Worm (Caenorhabditis elegans) whole organism, young adult: ENCODE results near the gene nduf-11.

Source experiments
- B0261.1 ChIP-seq: sonication (generic microtip); optimal IDR thresholded peaks from 2 replicates; lab custom pipeline; 2016; ENCODE audit warnings: mild to moderate bottlenecking, missing genetic modification characterization, moderate library complexity, missing compliant biosample characterization
- C06A6.2 ChIP-seq: fragments of 200-800 bp; sonication (Bioruptor generic); conservative IDR thresholded peaks from 2 replicates; pipeline ENCODE4 v1.3.6; 2022; ENCODE audit warnings: missing genetic modification characterization, missing compliant biosample characterization
- D2030.7 ChIP-seq: fragments of 200-800 bp; sonication (Bioruptor generic); IDR thresholded peaks from 2 replicates; pipeline ENCODE4 v1.3.6; 2022; ENCODE audit warnings: missing genetic modification reagents, missing genetic modification characterization, missing compliant biosample characterization
- F10E7.11 ChIP-seq: sonication (generic microtip); optimal IDR thresholded peaks from 2 replicates; lab custom pipeline; 2017; ENCODE audit warnings: mild to moderate bottlenecking, missing genetic modification characterization, moderate library complexity, missing compliant biosample characterization
- F33H1.4 ChIP-seq: fragments of 200-800 bp; sonication (Bioruptor generic); IDR thresholded peaks from 2 replicates; pipeline ENCODE4 v1.3.6; 2022; ENCODE audit warnings: missing genetic modification reagents, missing genetic modification characterization, missing compliant biosample characterization
- F57A8.1 ChIP-seq: fragments of 200-800 bp; sonication (Bioruptor generic); optimal IDR thresholded peaks from 2 replicates; lab custom pipeline; 2018; ENCODE audit warnings: mild to moderate bottlenecking, missing genetic modification characterization, moderate library complexity, missing compliant biosample characterization
- T07F8.4 ChIP-seq: sonication (generic microtip); optimal IDR thresholded peaks from 2 replicates; lab custom pipeline; 2016; ENCODE audit warnings: mild to moderate bottlenecking, missing genetic modification characterization, moderate library complexity, missing compliant biosample characterization
- T26A5.8 ChIP-seq: sonication (generic microtip); optimal IDR thresholded peaks from 2 replicates; lab custom pipeline; 2016; ENCODE audit warnings: missing genetic modification characterization, missing compliant biosample characterization
- Y56A3A.18 ChIP-seq: fragments of 200-800 bp; sonication (Bioruptor generic); IDR thresholded peaks from 2 replicates; pipeline ENCODE4 v1.3.6; 2022; ENCODE audit warnings: missing genetic modification reagents, missing genetic modification characterization, missing compliant biosample characterization
- ZK185.1 ChIP-seq: sonication (generic microtip); optimal IDR thresholded peaks from 2 replicates; lab custom pipeline; 2016; ENCODE audit warnings: mild to moderate bottlenecking, missing genetic modification characterization, missing compliant biosample characterization; ENCODE audit not compliant: poor library complexity, severe bottlenecking
- attf-5 ChIP-seq: fragments of 200-800 bp; sonication (Bioruptor generic); optimal IDR thresholded peaks from 2 replicates; lab custom pipeline; 2018; ENCODE audit warnings: mild to moderate bottlenecking, missing genetic modification characterization, missing compliant biosample characterization
- attf-6 ChIP-seq: fragments of 200-800 bp; sonication (Bioruptor generic); IDR thresholded peaks from 2 replicates; pipeline ENCODE4 v1.3.6; 2022; ENCODE audit warnings: missing genetic modification reagents, missing genetic modification characterization, missing compliant biosample characterization
- bed-2 ChIP-seq: fragments of 200-800 bp; sonication (Bioruptor generic); IDR thresholded peaks from 2 replicates; pipeline ENCODE4 v1.3.6; 2022; ENCODE audit warnings: missing genetic modification reagents, missing genetic modification characterization, missing compliant biosample characterization
- cebp-1 ChIP-seq, 2 experiments: fragments of 200-800 bp in 1 of 2; sonication (Bioruptor generic) in 1 of 2; sonication (generic microtip) in 1 of 2; IDR thresholded peaks in 1 of 2; optimal IDR thresholded peaks in 1 of 2; 2 replicates each; pipeline versions ENCODE4 v1.3.6 to Lab custom; 2017 to 2022; ENCODE audit warnings: missing compliant biosample characterization in 2 of 2, missing genetic modification characterization in 2 of 2, mild to moderate bottlenecking in 1 of 2, missing genetic modification reagents in 1 of 2, moderate library complexity in 1 of 2
- cebp-2 ChIP-seq: fragments of 200-800 bp; sonication (Bioruptor generic); IDR thresholded peaks from 2 replicates; pipeline ENCODE4 v1.3.6; 2022; ENCODE audit warnings: missing genetic modification characterization, missing compliant biosample characterization
- ceh-40 ChIP-seq: fragments of 200-800 bp; sonication (Bioruptor generic); IDR thresholded peaks from 2 replicates; pipeline ENCODE4 v1.3.6; 2022; ENCODE audit warnings: missing genetic modification characterization, missing compliant biosample characterization
- ceh-91 ChIP-seq: fragments of 200-800 bp; sonication (Bioruptor generic); IDR thresholded peaks from 2 replicates; pipeline ENCODE4 v1.3.6; 2022; ENCODE audit warnings: missing genetic modification reagents, missing genetic modification characterization, missing compliant biosample characterization
- die-1 ChIP-seq: sonication (generic microtip); optimal IDR thresholded peaks from 2 replicates; lab custom pipeline; 2016; ENCODE audit warnings: missing genotype, mild to moderate bottlenecking, missing genetic modification characterization, missing compliant biosample characterization
- efl-1 ChIP-seq: fragments of 150-350 bp; optimal IDR thresholded peaks from 2 replicates; lab custom pipeline; 2014; ENCODE audit warnings: missing biosample characterization, missing genetic modification reagents, missing genetic modification characterization
- egl-44 ChIP-seq: fragments of 200-800 bp; sonication (Bioruptor generic); IDR thresholded peaks from 2 replicates; pipeline ENCODE4 v1.3.6; 2022; ENCODE audit warnings: missing genetic modification reagents, missing genetic modification characterization, missing compliant biosample characterization
- gei-17 ChIP-seq: fragments of 200-800 bp; sonication (Bioruptor generic); optimal IDR thresholded peaks from 2 replicates; lab custom pipeline; 2018; ENCODE audit warnings: mild to moderate bottlenecking, missing genetic modification characterization, missing compliant biosample characterization
- lir-1 ChIP-seq: fragments of 200-800 bp; sonication (Bioruptor generic); conservative IDR thresholded peaks from 2 replicates; pipeline ENCODE4 v1.3.6; 2022; ENCODE audit warnings: missing genetic modification reagents, missing genetic modification characterization, missing compliant biosample characterization
- mcd-1 ChIP-seq: fragments of 200-800 bp; sonication (Bioruptor generic); IDR thresholded peaks from 2 replicates; pipeline ENCODE4 v1.3.6; 2022; ENCODE audit warnings: missing genetic modification reagents, missing genetic modification characterization, missing compliant biosample characterization
- mxl-1 ChIP-seq: sonication (generic microtip); optimal IDR thresholded peaks from 2 replicates; lab custom pipeline; 2016; ENCODE audit warnings: missing genetic modification characterization, missing compliant biosample characterization
- nhr-120 ChIP-seq: fragments of 200-800 bp; sonication (Bioruptor generic); IDR thresholded peaks from 2 replicates; pipeline ENCODE4 v1.3.6; 2022; ENCODE audit warnings: missing genetic modification characterization, missing compliant biosample characterization
- nhr-80 ChIP-seq: sonication (generic microtip); optimal IDR thresholded peaks from 2 replicates; lab custom pipeline; 2016; ENCODE audit warnings: missing genetic modification characterization, missing compliant biosample characterization
- pha-4 ChIP-seq: fragments of 150-350 bp; sonication (generic microtip); optimal IDR thresholded peaks from 2 replicates; lab custom pipeline; 2014; ENCODE audit warnings: missing biosample characterization, missing genetic modification reagents, missing genetic modification characterization
- rcor-1 ChIP-seq: fragments of 200-800 bp; sonication (Bioruptor generic); IDR thresholded peaks from 2 replicates; pipeline ENCODE4 v1.3.6; 2022; ENCODE audit warnings: missing genetic modification reagents, missing genetic modification characterization, missing compliant biosample characterization
- rec-8 ChIP-seq, 2 experiments: sonication (generic microtip); optimal IDR thresholded peaks; 2 replicates each; lab custom pipeline; 2016; ENCODE audit warnings: mild to moderate bottlenecking in 2 of 2, missing genetic modification characterization in 2 of 2, missing genetic modification reagents in 2 of 2, missing genotype in 2 of 2, missing biosample characterization in 1 of 2, missing compliant biosample characterization in 1 of 2, moderate library complexity in 1 of 2
- somi-1 ChIP-seq: fragments of 200-800 bp; sonication (Bioruptor generic); optimal IDR thresholded peaks from 2 replicates; lab custom pipeline; 2018; ENCODE audit warnings: mild to moderate bottlenecking, missing genetic modification characterization, missing compliant biosample characterization
- sptf-2 ChIP-seq: fragments of 200-800 bp; sonication (Bioruptor generic); optimal IDR thresholded peaks from 2 replicates; lab custom pipeline; 2018; ENCODE audit warnings: mild to moderate bottlenecking, missing genetic modification characterization, missing compliant biosample characterization
- xnd-1 ChIP-seq: sonication (generic microtip); optimal IDR thresholded peaks from 2 replicates; lab custom pipeline; 2016; ENCODE audit warnings: missing genotype, missing genetic modification reagents, missing genetic modification characterization, missing compliant biosample characterization
- zfh-2 ChIP-seq: fragments of 200-800 bp; sonication (Bioruptor generic); conservative IDR thresholded peaks from 2 replicates; pipeline ENCODE4 v1.3.6; 2022; ENCODE audit warnings: missing genetic modification reagents, missing genetic modification characterization, missing compliant biosample characterization
- zim-3 ChIP-seq: sonication (generic microtip); optimal IDR thresholded peaks from 2 replicates; lab custom pipeline; 2017; ENCODE audit warnings: mild to moderate bottlenecking, missing genetic modification characterization, moderate library complexity, missing compliant biosample characterization
- ztf-25 ChIP-seq: fragments of 200-800 bp; sonication (Bioruptor generic); IDR thresholded peaks from 2 replicates; pipeline ENCODE4 v1.3.6; 2022; ENCODE audit warnings: missing genetic modification reagents, missing genetic modification characterization, missing compliant biosample characterization
- ztf-26 ChIP-seq: sonication (generic microtip); optimal IDR thresholded peaks from 2 replicates; lab custom pipeline; 2017; ENCODE audit warnings: missing genetic modification characterization, missing compliant biosample characterization

nduf-11 gene

DNA sequence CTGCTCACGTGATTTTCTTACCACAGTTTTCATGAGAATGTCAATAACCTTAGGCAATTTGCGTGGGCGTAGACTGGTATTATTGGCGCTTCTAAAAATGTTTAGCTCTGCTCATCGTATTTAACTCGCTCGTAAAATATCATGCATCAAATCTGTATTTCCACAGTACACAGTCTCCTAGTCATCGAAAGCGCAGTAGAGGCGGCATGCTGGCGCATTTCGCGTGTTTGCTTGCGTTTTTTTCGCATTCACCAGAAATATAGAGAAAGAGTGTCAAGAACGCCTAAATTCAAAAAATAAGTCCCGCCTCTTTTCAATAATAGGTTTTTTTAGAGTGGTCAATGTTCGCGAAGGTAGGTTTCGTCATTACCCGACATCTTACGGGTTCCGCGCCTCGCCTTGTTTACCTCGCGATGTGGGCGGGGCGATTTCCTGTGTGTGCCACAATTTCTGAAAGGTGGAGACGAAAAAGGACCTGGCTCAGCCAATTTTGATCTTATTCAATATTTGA is 31.2 kb upstream of the nduf-11 start (continued):
- TF ChIP-seq xnd-1 (peak; percentile 65), ZK185.1 (peak; percentile 12), ceh-91 (GFP tag; lab: Robert Waterston, UW) (peak; percentile 86), mcd-1 (peak; percentile 86), bed-2 (GFP tag; lab: Robert Waterston, UW) (no peak), zim-3 (tag; lab: Kevin White, UChicago) (peak; percentile 71), D2030.7 (GFP tag; lab: Robert Waterston, UW) (peak; percentile 98), lir-1 (peak; percentile 64), ztf-26 (peak; percentile 64)

DNA sequence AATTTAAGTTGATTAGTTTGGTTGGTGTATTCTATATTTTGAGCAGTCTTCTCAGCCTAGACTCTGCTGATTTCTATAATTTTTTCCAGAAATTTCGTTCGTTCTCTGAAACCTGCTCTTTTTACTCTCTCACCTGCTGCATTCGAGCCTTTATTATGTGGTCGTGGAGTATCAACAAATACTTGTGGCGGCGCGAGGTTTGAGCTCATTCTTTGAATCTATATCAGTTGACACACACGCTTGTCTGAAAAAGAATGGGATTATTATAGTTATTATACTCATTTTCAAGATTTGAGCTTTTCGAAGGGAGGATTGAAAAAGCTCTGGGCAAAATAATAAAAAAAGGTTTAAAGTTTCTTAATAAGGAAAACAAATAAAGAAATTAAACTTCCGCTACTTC is 30.6 kb upstream of the nduf-11 start:
- TF ChIP-seq ceh-40 (GFP tag; lab: Robert Waterston, UW) (no peak), T07F8.4 (tag; lab: Kevin White, UChicago) (no peak), cebp-2 (GFP tag; lab: Robert Waterston, UW) (no peak), sptf-2 (GFP tag; lab: Kevin White, UChicago) (no peak), nhr-120 (no peak), die-1 (no peak), C06A6.2 (GFP tag; lab: Robert Waterston, UW) (no peak), B0261.1 (tag; lab: Kevin White, UChicago) (no peak), efl-1 (GFP tag; lab: Kevin White, UChicago) (no peak), cebp-1 (GFP tag; IDR thresholded peaks at IDR 0.05; lab: Robert Waterston, UW) (no peak), cebp-1 (tag; optimal IDR thresholded peaks at IDR 0.05; lab: Kevin White, UChicago) (no peak), ztf-26 (no peak), ztf-25 (GFP tag; lab: Robert Waterston, UW) (no peak), somi-1 (no peak), F33H1.4 (GFP tag; lab: Robert Waterston, UW) (no peak), egl-44 (GFP tag; lab: Robert Waterston, UW) (no peak), xnd-1 (no peak), F10E7.11 (tag; lab: Kevin White, UChicago) (no peak), pha-4 (tag; lab: Kevin White, UChicago) (no peak)

- no peak for TF ChIP-seq sptf-2 (GFP tag; lab: Kevin White, UChicago)
- no peak for TF ChIP-seq nhr-80 (tag; lab: Kevin White, UChicago)
- no peak for TF ChIP-seq attf-6 (GFP tag; lab: Robert Waterston, UW)
- TF ChIP-seq F33H1.4 (GFP tag; lab: Robert Waterston, UW), result no peak
- no peak for TF ChIP-seq F57A8.1
- TF ChIP-seq rec-8 (tag; optimal IDR thresholded peaks at IDR 0.05; lab: Kevin White, UChicago), result no peak
- TF ChIP-seq rcor-1, result no peak
Observed at ce11 chrII:11371981-11372380, 26.6 kb upstream of the nduf-11 start, which contains the start of gene C33B4.2. Gene C33B4.2, minus strand, starts transcription at chrII:11372145.

- TF ChIP-seq bed-2 (GFP tag; lab: Robert Waterston, UW), result no peak
- TF ChIP-seq attf-6 (GFP tag; lab: Robert Waterston, UW), result no peak
- no peak for TF ChIP-seq zfh-2 (GFP tag; lab: Robert Waterston, UW)
- no peak for TF ChIP-seq F57A8.1
- TF ChIP-seq attf-5, result no peak
- TF ChIP-seq Y56A3A.18, result no peak
- no peak for TF ChIP-seq mxl-1 (tag; lab: Kevin White, UChicago)
- TF ChIP-seq gei-17 (GFP tag; lab: Kevin White, UChicago), result no peak
- TF ChIP-seq T26A5.8 (tag; lab: Kevin White, UChicago), result no peak
- TF ChIP-seq, all 124 proteins: peak for 0
Observed at ce11 chrII:11361751-11362150, 16.3 kb upstream of the nduf-11 start.
